Worm (Caenorhabditis elegans): ENCODE measurements around the gene srt-33.

DNA sequence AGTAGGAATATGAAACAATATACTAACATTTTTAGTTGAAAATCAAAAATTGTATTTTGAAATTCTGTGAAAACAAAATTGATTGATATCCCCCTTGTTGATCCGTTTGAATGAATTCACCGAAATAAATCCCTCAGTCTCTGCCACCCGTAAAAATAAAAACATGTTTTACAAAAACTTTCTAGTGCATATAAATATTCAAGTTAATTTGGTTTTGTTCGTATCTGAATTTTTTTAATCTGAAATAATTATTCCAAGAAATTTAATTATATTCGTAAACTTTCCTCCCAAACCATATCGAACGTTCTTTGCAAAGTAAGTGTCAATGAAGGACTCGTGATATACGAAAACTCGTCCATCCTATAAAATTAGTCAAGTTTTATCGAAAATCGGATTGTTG is 6.7 kb downstream of the srt-33 start, which contains the start of gene F40G12.6:
- no peak for TF ChIP-seq lin-15B (tag; optimal IDR thresholded peaks at IDR 0.05)
- TF ChIP-seq mdl-1 (tag; optimal IDR thresholded peaks at IDR 0.05), result no peak
- no peak for TF ChIP-seq zag-1 (tag; optimal IDR thresholded peaks at IDR 0.05)
- TF ChIP-seq unc-62 (GFP tag; optimal IDR thresholded peaks at IDR 0.05), result no peak
- no peak for TF ChIP-seq pha-4 (tag; optimal IDR thresholded peaks at IDR 0.05)
- no peak for TF ChIP-seq nhr-76 (tag; optimal IDR thresholded peaks at IDR 0.05)
- no peak for TF ChIP-seq elt-3 (tag; optimal IDR thresholded peaks at IDR 0.05)
- no peak for TF ChIP-seq snpc-4 (tag; optimal IDR thresholded peaks at IDR 0.05)
- TF ChIP-seq nhr-237 (tag; optimal IDR thresholded peaks at IDR 0.05), result no peak
- no peak for TF ChIP-seq jun-1 (tag; optimal IDR thresholded peaks at IDR 0.05)
- no peak for TF ChIP-seq ama-1 (optimal IDR thresholded peaks at IDR 0.05)
- TF ChIP-seq ZK546.5 (tag; optimal IDR thresholded peaks at IDR 0.05), result no peak
- TF ChIP-seq lin-39 (tag; optimal IDR thresholded peaks at IDR 0.05), result no peak
